Fruit fly (Drosophila melanogaster): ENCODE measurements around the gene CG7627.

Gene CG7627

DNA sequence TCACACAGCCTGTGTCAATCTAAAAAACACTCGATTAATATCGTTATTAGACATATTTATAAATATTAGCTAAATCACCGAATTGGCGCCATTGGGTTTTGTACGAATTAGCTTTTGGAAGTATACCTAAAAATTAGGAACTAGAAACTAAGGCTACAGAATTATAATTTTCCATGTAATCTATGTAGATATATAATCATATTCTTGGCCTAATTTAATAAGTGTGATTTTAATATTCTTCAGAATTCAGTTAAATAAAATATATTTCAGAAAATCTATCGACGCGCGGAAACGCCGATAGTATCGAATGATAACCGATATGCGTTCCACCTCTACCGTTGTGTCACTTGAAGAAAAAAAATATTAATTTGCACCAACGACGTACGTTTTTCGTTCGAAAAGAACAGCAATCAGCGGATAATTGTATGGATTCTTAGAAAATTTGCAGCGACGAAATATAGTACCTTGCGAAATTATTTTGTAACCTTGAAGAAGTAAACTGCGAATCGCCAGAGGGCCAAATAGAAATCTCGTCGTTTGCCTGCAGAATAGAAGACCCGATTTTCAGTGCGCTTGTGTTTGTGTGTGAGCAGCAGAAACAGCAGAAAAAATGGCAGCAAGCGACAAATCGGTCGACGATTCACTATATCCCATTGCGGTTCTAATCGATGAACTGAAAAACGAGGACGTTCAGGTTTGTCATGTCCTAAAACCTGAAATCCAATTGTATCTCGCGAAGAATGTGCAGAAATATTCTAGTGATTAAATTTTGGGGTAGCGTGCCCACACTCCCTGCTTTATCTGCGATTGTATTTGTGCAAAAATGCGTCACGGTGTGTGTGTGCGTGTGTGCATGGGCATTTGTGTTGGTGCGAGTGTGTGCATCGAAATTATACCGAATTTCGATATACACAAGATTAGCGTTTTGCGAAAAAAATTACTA, 3.7 kb upstream of the CG7627 start, which contains the start of gene Pp2A-29B:
Gene Pp2A-29B, plus strand, starts transcription at position 338 of the 943 bp plus-strand sequence.
- TF ChIP-seq psq (optimal IDR thresholded peaks at IDR 0.05) (no peak), Myc (optimal IDR thresholded peaks at IDR 0.05) (no peak), insv (optimal IDR thresholded peaks at IDR 0.05) (no peak), ttk (optimal IDR thresholded peaks at IDR 0.05) (no peak), h (optimal IDR thresholded peaks at IDR 0.05) (no peak), Sin3A (optimal IDR thresholded peaks at IDR 0.05) (no peak)

dm6 chr2L:8364006-8364956, 2.0 kb upstream of the CG7627 start, which contains the start of the genes RpS13 and CSN8:
TSS of gene RpS13 (minus strand) at chr2L:8364662.
TSS of gene CSN8 (plus strand) at chr2L:8364855.
- TF ChIP-seq Sin3A (optimal IDR thresholded peaks at IDR 0.05) (no peak), insv (optimal IDR thresholded peaks at IDR 0.05) (no peak), psq (optimal IDR thresholded peaks at IDR 0.05) (no peak), h (optimal IDR thresholded peaks at IDR 0.05) (no peak), ttk (optimal IDR thresholded peaks at IDR 0.05) (no peak), Myc (optimal IDR thresholded peaks at IDR 0.05) (no peak)

dm6 chr2L:8362955-8363285, 651 bp upstream of the CG7627 start:
- no peak for TF ChIP-seq ttk (optimal IDR thresholded peaks at IDR 0.05)
- no peak for TF ChIP-seq insv (optimal IDR thresholded peaks at IDR 0.05)

DNA sequence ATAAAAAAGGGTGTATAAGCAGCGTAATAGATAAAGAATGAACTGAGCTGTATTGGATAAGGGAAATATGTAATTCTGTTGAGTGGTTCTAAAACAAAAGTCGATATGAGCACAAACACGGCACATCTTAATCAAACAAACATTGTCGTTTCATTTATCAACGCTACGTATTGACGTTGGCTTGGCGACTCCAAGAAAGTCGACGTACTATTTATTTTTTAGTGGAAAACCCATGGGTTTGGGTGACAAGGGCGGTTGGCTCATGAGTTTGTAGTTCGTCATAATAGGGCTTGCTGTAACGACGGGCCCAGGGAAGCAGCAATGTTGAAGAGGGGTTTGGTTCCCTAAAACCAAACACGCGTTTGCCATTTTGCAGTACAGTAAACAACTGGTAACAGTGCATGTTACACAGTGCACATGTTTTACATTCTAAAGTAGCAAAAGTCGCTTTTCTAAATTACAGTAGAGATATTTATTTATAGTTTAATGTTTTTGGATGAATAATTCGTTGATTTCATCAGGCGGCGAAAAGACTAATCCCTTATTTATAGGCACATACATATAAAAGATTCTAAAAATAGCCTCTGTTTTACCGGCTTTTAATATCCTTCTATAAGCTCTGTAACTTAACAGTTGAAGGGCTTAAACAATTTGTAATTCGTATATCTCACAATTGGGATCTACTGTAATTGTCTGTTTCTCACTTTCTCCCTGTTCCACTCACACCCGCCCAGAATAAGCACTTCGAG, 891 bp downstream of the CG7627 start:
- TF ChIP-seq ttk (optimal IDR thresholded peaks at IDR 0.05) (no peak), psq (optimal IDR thresholded peaks at IDR 0.05) (no peak), Sin3A (optimal IDR thresholded peaks at IDR 0.05) (no peak), Myc (optimal IDR thresholded peaks at IDR 0.05) (no peak), insv (optimal IDR thresholded peaks at IDR 0.05) (no peak), h (optimal IDR thresholded peaks at IDR 0.05) (no peak)

dm6 chr2L:8355419-8355818, 6.8 kb downstream of the CG7627 start:
- no peak for TF ChIP-seq h (optimal IDR thresholded peaks at IDR 0.05)
- no peak for TF ChIP-seq Sin3A (optimal IDR thresholded peaks at IDR 0.05)
- TF ChIP-seq psq (optimal IDR thresholded peaks at IDR 0.05) = no peak
- no peak for TF ChIP-seq insv (optimal IDR thresholded peaks at IDR 0.05)
- TF ChIP-seq ttk (optimal IDR thresholded peaks at IDR 0.05) = no peak
- no peak for TF ChIP-seq Myc (optimal IDR thresholded peaks at IDR 0.05)

dm6 chr2L:8351864-8352263, 10.4 kb downstream of the CG7627 start, which contains the start of gene Mur29B:
TSS of gene Mur29B (plus strand) at chr2L:8352187.
- TF ChIP-seq Myc (optimal IDR thresholded peaks at IDR 0.05) = no peak
- TF ChIP-seq insv (optimal IDR thresholded peaks at IDR 0.05) = no peak
- TF ChIP-seq ttk (optimal IDR thresholded peaks at IDR 0.05) = no peak
- TF ChIP-seq h (optimal IDR thresholded peaks at IDR 0.05) = no peak
- TF ChIP-seq Sin3A (optimal IDR thresholded peaks at IDR 0.05) = no peak

DNA sequence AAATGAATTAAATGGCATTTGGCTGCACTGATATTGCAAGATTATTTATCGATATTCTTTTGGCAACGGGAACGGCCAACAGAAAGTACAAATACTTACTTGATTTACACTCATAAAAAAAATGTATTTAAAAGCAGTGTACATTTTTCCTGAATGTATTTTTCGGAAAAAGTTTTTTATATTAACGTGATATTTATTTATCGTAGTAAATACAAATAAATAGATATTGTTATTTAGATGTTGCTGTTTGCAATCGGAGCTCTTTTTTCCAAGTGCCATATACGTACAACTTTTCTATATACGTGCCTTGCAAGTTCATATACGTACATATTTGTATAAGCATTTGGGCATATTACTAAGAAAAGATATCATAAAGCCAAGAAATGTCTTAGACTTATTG, 10.9 kb downstream of the CG7627 start:
- TF ChIP-seq psq (optimal IDR thresholded peaks at IDR 0.05) (no peak), Myc (optimal IDR thresholded peaks at IDR 0.05) (no peak), Sin3A (optimal IDR thresholded peaks at IDR 0.05) (no peak), ttk (optimal IDR thresholded peaks at IDR 0.05) (no peak), h (optimal IDR thresholded peaks at IDR 0.05) (no peak), insv (optimal IDR thresholded peaks at IDR 0.05) (no peak)

DNA sequence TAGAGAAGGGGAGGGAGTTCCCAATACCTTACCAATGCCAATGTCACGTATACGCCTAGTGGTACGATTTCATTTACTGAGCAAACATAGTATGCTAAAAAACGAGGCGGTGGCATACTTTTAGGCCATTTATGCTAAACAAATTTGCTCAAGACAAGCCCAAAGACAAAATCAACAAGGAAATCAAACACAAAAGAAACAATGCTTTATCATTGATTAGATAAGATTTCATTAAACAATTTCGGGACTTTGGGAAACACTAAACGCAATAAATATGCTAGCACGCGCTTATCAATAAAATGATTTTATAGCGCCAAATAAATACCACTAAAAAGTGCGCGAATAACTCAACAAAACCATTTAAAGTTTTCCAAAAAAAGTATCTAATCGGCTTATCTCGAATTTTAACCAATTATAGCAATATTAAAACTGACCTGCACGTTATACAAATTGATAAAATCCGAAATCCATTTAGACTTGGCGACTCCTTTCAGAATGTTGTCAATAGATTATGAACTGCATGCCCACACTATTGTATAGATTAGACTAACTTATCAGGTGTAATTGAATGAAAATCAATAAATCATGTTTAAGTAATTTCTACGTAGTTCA, 11.6 kb downstream of the CG7627 start:
- TF ChIP-seq Myc (optimal IDR thresholded peaks at IDR 0.05) = no peak
- no peak for TF ChIP-seq Sin3A (optimal IDR thresholded peaks at IDR 0.05)
- TF ChIP-seq ttk (optimal IDR thresholded peaks at IDR 0.05) = no peak
- no peak for TF ChIP-seq h (optimal IDR thresholded peaks at IDR 0.05)
- TF ChIP-seq insv (optimal IDR thresholded peaks at IDR 0.05) = no peak
- no peak for TF ChIP-seq psq (optimal IDR thresholded peaks at IDR 0.05)

- TF ChIP-seq h (optimal IDR thresholded peaks at IDR 0.05) = no peak
- no peak for TF ChIP-seq ttk (optimal IDR thresholded peaks at IDR 0.05)
- TF ChIP-seq insv (optimal IDR thresholded peaks at IDR 0.05) = no peak
- no peak for TF ChIP-seq Sin3A (optimal IDR thresholded peaks at IDR 0.05)
- TF ChIP-seq Myc (optimal IDR thresholded peaks at IDR 0.05) = no peak
- TF ChIP-seq psq (optimal IDR thresholded peaks at IDR 0.05) = no peak
Observed at dm6 chr2L:8346260-8346659, 16.0 kb downstream of the CG7627 start, which contains the start of gene CG7778. TSS of gene CG7778 (plus strand) at chr2L:8346620.

dm6 chr2L:8344536-8344935, 17.7 kb downstream of the CG7627 start:
- TF ChIP-seq insv (optimal IDR thresholded peaks at IDR 0.05) (no peak), Sin3A (optimal IDR thresholded peaks at IDR 0.05) (no peak), ttk (optimal IDR thresholded peaks at IDR 0.05) (no peak), Myc (optimal IDR thresholded peaks at IDR 0.05) (no peak), h (optimal IDR thresholded peaks at IDR 0.05) (no peak), psq (optimal IDR thresholded peaks at IDR 0.05) (no peak)

DNA sequence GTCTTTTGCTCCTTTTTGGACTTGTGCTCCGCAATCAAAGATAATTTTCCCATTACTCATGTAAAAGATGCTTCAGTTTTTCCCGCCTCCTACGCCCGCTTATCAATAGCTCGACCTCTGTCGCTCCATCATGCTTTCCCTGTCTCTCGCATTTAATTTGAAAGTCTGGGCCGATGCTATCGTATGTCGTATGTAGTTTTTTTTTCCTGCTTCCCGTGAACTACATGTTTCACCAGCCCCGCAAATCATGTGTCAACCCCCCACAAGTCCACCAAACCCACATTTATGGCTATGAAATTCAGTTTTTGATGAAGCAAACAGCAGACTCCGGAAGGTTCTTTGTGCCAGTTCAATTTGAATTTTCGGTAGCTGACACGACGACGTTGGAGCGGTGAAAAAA, 19.9 kb downstream of the CG7627 start, which contains the start of gene CG14273:
Gene CG14273, plus strand, starts transcription at position 301 of the 400 bp plus-strand sequence.
- TF ChIP-seq psq (optimal IDR thresholded peaks at IDR 0.05) (no peak), insv (optimal IDR thresholded peaks at IDR 0.05) (no peak), Sin3A (optimal IDR thresholded peaks at IDR 0.05) (no peak), h (optimal IDR thresholded peaks at IDR 0.05) (no peak), ttk (optimal IDR thresholded peaks at IDR 0.05) (no peak), Myc (optimal IDR thresholded peaks at IDR 0.05) (no peak)
